Worm (Caenorhabditis elegans) whole organism, late embryonic: ENCODE results near the gene spsb-2.

Source experiments
- C08G9.2 ChIP-seq: sonication (generic microtip); optimal IDR thresholded peaks from 2 replicates; lab custom pipeline; 2016; ENCODE audit warnings: mild to moderate bottlenecking, missing genetic modification characterization, moderate library complexity, missing compliant biosample characterization
- C38D4.7 ChIP-seq: fragments of 200-800 bp; sonication (Bioruptor generic); optimal IDR thresholded peaks from 2 replicates; lab custom pipeline; 2018; ENCODE audit warnings: mild to moderate bottlenecking, missing genetic modification characterization, moderate library complexity, missing compliant biosample characterization
- K02D7.2 ChIP-seq: sonication (generic microtip); optimal IDR thresholded peaks from 2 replicates; lab custom pipeline; 2017; ENCODE audit warnings: mild to moderate bottlenecking, missing genetic modification characterization, missing compliant biosample characterization
- T23F11.4 ChIP-seq: fragments of 200-800 bp; sonication (Bioruptor generic); optimal IDR thresholded peaks from 2 replicates; lab custom pipeline; 2018; ENCODE audit warnings: mild to moderate bottlenecking, missing genetic modification characterization, missing compliant biosample characterization
- Y22D7AL.16 ChIP-seq: sonication (generic microtip); optimal IDR thresholded peaks from 2 replicates; lab custom pipeline; 2016; ENCODE audit warnings: missing genetic modification characterization, missing compliant biosample characterization
- ahr-1 ChIP-seq: sonication (generic microtip); optimal IDR thresholded peaks from 2 replicates; lab custom pipeline; 2016; ENCODE audit warnings: missing genetic modification characterization, missing compliant biosample characterization
- ama-1 ChIP-seq: fragments of 150-350 bp; optimal IDR thresholded peaks from 2 replicates; lab custom pipeline; 2014
- ceh-19 ChIP-seq: fragments of 200-800 bp; sonication (Bioruptor generic); optimal IDR thresholded peaks from 2 replicates; lab custom pipeline; 2018; ENCODE audit warnings: mild to moderate bottlenecking, missing genetic modification characterization, missing compliant biosample characterization
- ceh-2 ChIP-seq: sonication (generic microtip); optimal IDR thresholded peaks from 2 replicates; lab custom pipeline; 2016; ENCODE audit warnings: missing genotype, missing genetic modification characterization, missing compliant biosample characterization
- ceh-22 ChIP-seq: sonication (generic microtip); optimal IDR thresholded peaks from 2 replicates; lab custom pipeline; 2017; ENCODE audit warnings: missing biosample characterization, missing genetic modification characterization
- ceh-30 ChIP-seq: fragments of 150-350 bp; optimal IDR thresholded peaks from 2 replicates; lab custom pipeline; 2014; ENCODE audit warnings: missing biosample characterization, missing genetic modification characterization
- ceh-31 ChIP-seq: sonication (generic microtip); optimal IDR thresholded peaks from 2 replicates; lab custom pipeline; 2016; ENCODE audit warnings: missing genetic modification characterization, missing compliant biosample characterization
- ceh-34 ChIP-seq: sonication (generic microtip); optimal IDR thresholded peaks from 2 replicates; lab custom pipeline; 2016; ENCODE audit warnings: mild to moderate bottlenecking, missing genetic modification characterization, missing compliant biosample characterization
- ceh-6 ChIP-seq: fragments of 200-800 bp; sonication (Bioruptor generic); optimal IDR thresholded peaks from 2 replicates; lab custom pipeline; 2018; ENCODE audit warnings: mild to moderate bottlenecking, missing genetic modification characterization, missing compliant biosample characterization
- che-1 ChIP-seq: sonication (generic microtip); optimal IDR thresholded peaks from 2 replicates; lab custom pipeline; 2016; ENCODE audit warnings: mild to moderate bottlenecking, missing genetic modification characterization, missing compliant biosample characterization
- elt-2 ChIP-seq: sonication (generic microtip); optimal IDR thresholded peaks from 2 replicates; lab custom pipeline; 2016; ENCODE audit warnings: missing genetic modification reagents, missing genetic modification characterization, missing compliant biosample characterization
- ets-4 ChIP-seq: sonication (generic microtip); optimal IDR thresholded peaks from 2 replicates; lab custom pipeline; 2016; ENCODE audit warnings: missing genetic modification characterization, missing compliant biosample characterization
- eyg-1 ChIP-seq: sonication (generic microtip); optimal IDR thresholded peaks from 2 replicates; lab custom pipeline; 2016; ENCODE audit warnings: missing genotype, missing genetic modification characterization, missing compliant biosample characterization
- fkh-6 ChIP-seq: sonication (generic microtip); optimal IDR thresholded peaks from 2 replicates; lab custom pipeline; 2016; ENCODE audit warnings: missing genetic modification characterization, missing compliant biosample characterization
- gmeb-2 ChIP-seq: sonication (generic microtip); optimal IDR thresholded peaks from 2 replicates; lab custom pipeline; 2016; ENCODE audit warnings: missing genetic modification characterization, inconsistent platforms, missing compliant biosample characterization
- hlh-13 ChIP-seq: fragments of 200-800 bp; sonication (Bioruptor generic); optimal IDR thresholded peaks from 2 replicates; lab custom pipeline; 2018; ENCODE audit warnings: mild to moderate bottlenecking, missing genetic modification characterization, missing compliant biosample characterization
- hlh-30 ChIP-seq: sonication (generic microtip); optimal IDR thresholded peaks from 2 replicates; lab custom pipeline; 2017; ENCODE audit warnings: antibody characterized with exemption, missing genetic modification characterization, missing compliant biosample characterization; ENCODE audit not compliant: insufficient read depth
- hlh-6 ChIP-seq: sonication (generic microtip); optimal IDR thresholded peaks from 2 replicates; lab custom pipeline; 2016; ENCODE audit warnings: missing genotype, missing genetic modification characterization, missing compliant biosample characterization
- hlh-8 ChIP-seq: sonication (generic microtip); optimal IDR thresholded peaks from 2 replicates; lab custom pipeline; 2016; ENCODE audit warnings: missing genotype, missing genetic modification characterization, missing compliant biosample characterization
- lin-11 ChIP-seq: fragments of 200-800 bp; sonication (Bioruptor generic); optimal IDR thresholded peaks from 2 replicates; lab custom pipeline; 2018; ENCODE audit warnings: mild to moderate bottlenecking, missing genetic modification characterization, missing compliant biosample characterization
- nfya-1 ChIP-seq: sonication (generic microtip); optimal IDR thresholded peaks from 2 replicates; lab custom pipeline; 2017; ENCODE audit warnings: missing genetic modification characterization, mild to moderate bottlenecking, missing compliant biosample characterization, antibody characterized with exemption, moderate library complexity
- odd-2 ChIP-seq: sonication (generic microtip); optimal IDR thresholded peaks from 2 replicates; lab custom pipeline; 2017; ENCODE audit warnings: antibody characterized with exemption, mild to moderate bottlenecking, missing genetic modification characterization, missing compliant biosample characterization
- pat-9 ChIP-seq: fragments of 200-800 bp; sonication (Bioruptor generic); optimal IDR thresholded peaks from 2 replicates; lab custom pipeline; 2018; ENCODE audit warnings: mild to moderate bottlenecking, missing genetic modification characterization, moderate library complexity, missing compliant biosample characterization
- pha-2 ChIP-seq: sonication (generic microtip); optimal IDR thresholded peaks from 2 replicates; lab custom pipeline; 2017; ENCODE audit warnings: mild to moderate bottlenecking, missing genetic modification characterization, missing compliant biosample characterization
- pqm-1 ChIP-seq: sonication (generic microtip); optimal IDR thresholded peaks from 2 replicates; lab custom pipeline; 2016; ENCODE audit warnings: missing genetic modification characterization, missing compliant biosample characterization
- pros-1 ChIP-seq: fragments of 150-350 bp; optimal IDR thresholded peaks from 2 replicates; lab custom pipeline; 2014; ENCODE audit warnings: missing biosample characterization, missing genetic modification reagents, missing genetic modification characterization
- ref-2 ChIP-seq: sonication (generic microtip); optimal IDR thresholded peaks from 2 replicates; lab custom pipeline; 2016; ENCODE audit warnings: missing genetic modification characterization, missing compliant biosample characterization
- rnt-1 ChIP-seq: sonication (generic microtip); optimal IDR thresholded peaks from 2 replicates; lab custom pipeline; 2016; ENCODE audit warnings: missing genetic modification characterization, missing compliant biosample characterization
- sox-2 ChIP-seq: fragments of 200-800 bp; sonication (Bioruptor generic); IDR thresholded peaks from 2 replicates; pipeline ENCODE4 v1.3.6; 2022; ENCODE audit warnings: missing genetic modification reagents, missing genetic modification characterization, missing compliant biosample characterization
- sox-4 ChIP-seq: sonication (generic microtip); optimal IDR thresholded peaks from 2 replicates; lab custom pipeline; 2017; ENCODE audit warnings: mild to moderate bottlenecking, missing genetic modification characterization, inconsistent platforms, missing compliant biosample characterization
- syd-9 ChIP-seq: sonication (generic microtip); optimal IDR thresholded peaks from 2 replicates; lab custom pipeline; 2016; ENCODE audit warnings: mild to moderate bottlenecking, missing genetic modification characterization, moderate library complexity, missing compliant biosample characterization
- tbx-2 ChIP-seq: sonication (generic microtip); optimal IDR thresholded peaks from 2 replicates; lab custom pipeline; 2016; ENCODE audit warnings: missing genetic modification characterization, missing compliant biosample characterization
- tbx-7 ChIP-seq: sonication (generic microtip); optimal IDR thresholded peaks from 2 replicates; lab custom pipeline; 2016; ENCODE audit warnings: missing genotype, missing genetic modification characterization, missing compliant biosample characterization
- unc-3 ChIP-seq, 2 experiments: fragments of 200-800 bp in 1 of 2; sonication (Bioruptor generic) in 1 of 2; sonication (generic microtip) in 1 of 2; conservative IDR thresholded peaks in 1 of 2; optimal IDR thresholded peaks in 1 of 2; 2 replicates each; pipeline versions ENCODE4 v1.3.6 to Lab custom; 2016 to 2022; ENCODE audit warnings: missing compliant biosample characterization in 2 of 2, missing genetic modification characterization in 2 of 2, missing genetic modification reagents in 1 of 2
- unc-55 ChIP-seq: sonication (generic microtip); optimal IDR thresholded peaks from 2 replicates; lab custom pipeline; 2017; ENCODE audit warnings: missing biosample characterization, missing genetic modification reagents, missing genetic modification characterization
- ztf-16 ChIP-seq: sonication (generic microtip); optimal IDR thresholded peaks from 2 replicates; lab custom pipeline; 2017; ENCODE audit warnings: missing genetic modification characterization, missing compliant biosample characterization

The spsb-2 gene

DNA sequence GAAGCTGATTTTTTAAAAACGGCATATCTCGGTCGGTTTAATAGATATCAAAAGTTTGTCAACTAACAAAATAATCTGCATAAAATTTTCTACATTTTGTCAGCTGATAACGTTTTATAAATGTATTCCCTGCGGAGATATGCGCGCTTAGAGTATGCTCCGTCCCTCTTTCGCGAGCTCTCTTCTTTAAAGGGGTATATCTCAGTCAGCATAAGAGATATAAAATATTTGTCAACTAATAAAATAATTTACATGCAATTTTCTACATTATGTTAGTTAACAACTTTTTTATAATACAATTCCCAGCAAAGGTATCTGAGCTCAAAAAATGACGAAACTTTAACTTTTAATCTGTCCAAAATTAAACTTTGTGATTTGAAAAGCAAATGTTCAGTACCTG lies 35.3 kb downstream of the spsb-2 start:
- TF ChIP-seq pqm-1 (tag; lab: Kevin White, UChicago) (no peak), pha-2 (tag; lab: Kevin White, UChicago) (no peak), ceh-19 (GFP tag; lab: Kevin White, UChicago) (no peak), elt-2 (tag; lab: Kevin White, UChicago) (no peak), eyg-1 (tag; lab: Kevin White, UChicago) (no peak), T23F11.4 (GFP tag; lab: Kevin White, UChicago) (no peak), hlh-8 (tag; lab: Kevin White, UChicago) (no peak), ceh-2 (tag; lab: Kevin White, UChicago) (no peak), lin-11 (tag; lab: Kevin White, UChicago) (no peak), pros-1 (tag; lab: Kevin White, UChicago) (no peak), syd-9 (tag; lab: Kevin White, UChicago) (no peak), sox-4 (tag; lab: Kevin White, UChicago) (no peak), ref-2 (tag; lab: Kevin White, UChicago) (no peak), ahr-1 (tag; lab: Kevin White, UChicago) (no peak), gmeb-2 (no peak), pat-9 (tag; lab: Kevin White, UChicago) (no peak), ceh-30 (tag; lab: Kevin White, UChicago) (no peak)
- TF ChIP-seq, all 69 proteins: peak for 0

DNA sequence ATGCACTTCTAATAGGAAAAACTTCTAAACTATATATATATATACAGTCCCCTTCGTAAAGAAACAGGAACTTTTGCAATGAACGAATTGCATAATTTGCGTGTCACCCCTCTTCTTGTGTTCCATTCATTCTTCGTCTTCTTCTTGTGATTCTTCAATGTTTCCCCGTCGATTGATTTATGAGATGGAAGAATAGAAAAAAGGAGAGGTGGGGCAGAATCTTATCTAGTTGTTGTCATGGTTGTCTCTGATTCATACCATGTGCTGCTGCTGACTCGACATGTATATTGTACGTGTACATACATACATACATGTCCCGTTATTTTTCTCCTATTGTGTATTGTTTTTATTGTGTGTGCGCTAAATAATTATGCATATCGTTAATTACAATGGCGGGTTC lies 35.8 kb downstream of the spsb-2 start:
- no peak for TF ChIP-seq C38D4.7 (GFP tag; lab: Kevin White, UChicago)
- TF ChIP-seq che-1: no peak
- TF ChIP-seq ztf-16 (tag; lab: Kevin White, UChicago): no peak
- no peak for TF ChIP-seq unc-55 (GFP tag; lab: Kevin White, UChicago)
- no peak for TF ChIP-seq Y22D7AL.16
- TF ChIP-seq K02D7.2: no peak
- TF ChIP-seq rnt-1 (tag; lab: Kevin White, UChicago): no peak
- no peak for TF ChIP-seq ceh-30 (tag; lab: Kevin White, UChicago)

ce11 chrII:15266487-15266886 lies 36.3 kb downstream of the spsb-2 start:
- TF ChIP-seq sox-4 (tag; lab: Kevin White, UChicago) (no peak), tbx-7 (tag; lab: Kevin White, UChicago) (no peak), hlh-30 (tag; lab: Kevin White, UChicago) (no peak), pros-1 (tag; lab: Kevin White, UChicago) (no peak), unc-3 (GFP tag; conservative IDR thresholded peaks at IDR 0.05; lab: Robert Waterston, UW) (no peak), unc-3 (tag; optimal IDR thresholded peaks at IDR 0.05; lab: Kevin White, UChicago) (no peak), odd-2 (no peak), gmeb-2 (no peak), pqm-1 (tag; lab: Kevin White, UChicago) (no peak), nfya-1 (no peak), Y22D7AL.16 (no peak), ztf-16 (tag; lab: Kevin White, UChicago) (no peak), ama-1 (lab: Kevin White, UChicago) (no peak), ceh-30 (tag; lab: Kevin White, UChicago) (no peak), ceh-34 (tag; lab: Kevin White, UChicago) (no peak), pat-9 (tag; lab: Kevin White, UChicago) (no peak), hlh-6 (tag; lab: Kevin White, UChicago) (no peak), ceh-31 (tag; lab: Kevin White, UChicago) (no peak)

DNA sequence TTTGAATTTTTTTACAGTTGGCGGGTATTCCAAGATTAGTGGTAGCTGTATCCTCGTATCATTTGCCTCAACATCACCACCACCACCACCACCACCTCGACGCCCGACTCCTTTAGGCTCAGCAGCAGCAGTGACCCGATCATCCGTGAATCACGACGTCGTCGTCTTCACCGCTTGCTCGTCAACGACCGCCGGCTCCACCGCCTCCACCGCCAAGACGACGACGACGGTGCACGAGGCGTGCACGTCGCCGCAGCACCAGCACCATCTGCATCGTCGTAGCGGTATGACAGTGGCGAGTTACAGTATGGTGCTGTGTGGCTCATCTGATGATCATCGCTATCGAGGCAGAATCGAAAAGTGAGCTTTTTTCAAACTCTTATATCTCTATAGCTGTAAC lies 38.1 kb downstream of the spsb-2 start, which contains the start of gene rga-9:
Gene rga-9 (plus strand): TSS at position 16 of the 400 bp plus-strand sequence.
- no peak for TF ChIP-seq ceh-30 (tag; lab: Kevin White, UChicago)
- TF ChIP-seq hlh-30 (tag; lab: Kevin White, UChicago): no peak
- TF ChIP-seq pat-9 (tag; lab: Kevin White, UChicago): no peak
- TF ChIP-seq unc-3 (GFP tag; conservative IDR thresholded peaks at IDR 0.05; lab: Robert Waterston, UW): no peak
- no peak for TF ChIP-seq unc-3 (tag; optimal IDR thresholded peaks at IDR 0.05; lab: Kevin White, UChicago)
- no peak for TF ChIP-seq sox-4 (tag; lab: Kevin White, UChicago)
- TF ChIP-seq lin-11 (tag; lab: Kevin White, UChicago): no peak
- no peak for TF ChIP-seq fkh-6 (tag; lab: Kevin White, UChicago)
- no peak for TF ChIP-seq ceh-22 (tag; lab: Kevin White, UChicago)
- TF ChIP-seq C08G9.2: no peak
- no peak for TF ChIP-seq pha-2 (tag; lab: Kevin White, UChicago)
- no peak for TF ChIP-seq ceh-2 (tag; lab: Kevin White, UChicago)
- TF ChIP-seq K02D7.2: no peak
- no peak for TF ChIP-seq hlh-13 (GFP tag; lab: Kevin White, UChicago)
- no peak for TF ChIP-seq ceh-6
- no peak for TF ChIP-seq tbx-2 (tag; lab: Kevin White, UChicago)
- TF ChIP-seq ets-4 (tag; lab: Kevin White, UChicago): no peak
- no peak for TF ChIP-seq sox-2 (GFP tag; lab: Robert Waterston, UW)
- TF ChIP-seq elt-2 (tag; lab: Kevin White, UChicago): no peak
- no peak for TF ChIP-seq unc-55 (GFP tag; lab: Kevin White, UChicago)
